Worm (Caenorhabditis elegans): ENCODE results near the gene fmo-1.
A peak's percentile ranks its signal among the peaks of the same experiment; 100 is the strongest.

fmo-1 gene

ce11 chrIV:10697022-10697979, 35.6 kb downstream of the fmo-1 start, which contains the start of gene allo-1 (continued):
- TF ChIP-seq ceh-90 (tag; optimal IDR thresholded peaks at IDR 0.05) (no peak), lsy-2 (tag; optimal IDR thresholded peaks at IDR 0.05) (peak; percentile 66 to 86), sox-4 (tag; optimal IDR thresholded peaks at IDR 0.05) (no peak), swsn-7 (tag; optimal IDR thresholded peaks at IDR 0.05) (peak; percentile 44), dsc-1 (tag; optimal IDR thresholded peaks at IDR 0.05) (no peak), efl-3 (GFP tag; optimal IDR thresholded peaks at IDR 0.05) (no peak), nhr-19 (GFP tag; conservative IDR thresholded peaks at IDR 0.05) (peak; percentile 70), pax-3 (tag; optimal IDR thresholded peaks at IDR 0.05) (peak; percentile 29), skn-1 (tag; optimal IDR thresholded peaks at IDR 0.05) (peak; percentile 71), nhr-12 (tag; optimal IDR thresholded peaks at IDR 0.05) (no peak), fkh-10 (GFP tag; optimal IDR thresholded peaks at IDR 0.05) (no peak), dpl-1 (GFP tag; optimal IDR thresholded peaks at IDR 0.05) (peak; percentile 82 to 88 (median 85)), lin-14 (GFP tag; optimal IDR thresholded peaks at IDR 0.05) (peak; percentile 97), nhr-20 (tag; optimal IDR thresholded peaks at IDR 0.05) (peak; percentile 86), sup-37 (GFP tag; optimal IDR thresholded peaks at IDR 0.05) (no peak), snpc-4 (tag; optimal IDR thresholded peaks at IDR 0.05) (peak; percentile 66), egl-27 (tag; optimal IDR thresholded peaks at IDR 0.05) (peak in 1 of 2 experiments; percentile 52), ceh-88 (GFP tag; IDR thresholded peaks at IDR 0.05) (no peak), ceh-8 (GFP tag; optimal IDR thresholded peaks at IDR 0.05) (no peak), C04F5.9 (tag; optimal IDR thresholded peaks at IDR 0.05) (no peak), irx-1 (tag; optimal IDR thresholded peaks at IDR 0.05) (peak; percentile 22), jun-1 (tag; optimal IDR thresholded peaks at IDR 0.05) (peak; percentile 84), lin-39 (tag; optimal IDR thresholded peaks at IDR 0.05) (no peak), ztf-11 (tag; optimal IDR thresholded peaks at IDR 0.05) (no peak), mab-9 (GFP tag; IDR thresholded peaks at IDR 0.05) (no peak), alr-1 (tag; optimal IDR thresholded peaks at IDR 0.05; ENCODE audit: borderline replicate concordance) (no peak), zag-1 (tag; optimal IDR thresholded peaks at IDR 0.05) (no peak), nhr-71 (tag; optimal IDR thresholded peaks at IDR 0.05) (peak; percentile 87), nhr-90 (tag; optimal IDR thresholded peaks at IDR 0.05; ENCODE audit: poor library complexity) (peak; percentile 30), lir-3 (tag; optimal IDR thresholded peaks at IDR 0.05; ENCODE audit: poor library complexity) (peak; percentile 40), lin-13 (GFP tag; optimal IDR thresholded peaks at IDR 0.05) (peak; percentile 53), nhr-11 (tag; optimal IDR thresholded peaks at IDR 0.05) (peak; percentile 67), Y116A8C.19 (tag; optimal IDR thresholded peaks at IDR 0.05; ENCODE audit: borderline replicate concordance) (no peak)

ce11 chrIV:10698486-10698885, 36.8 kb downstream of the fmo-1 start:
- TF ChIP-seq nhr-85 (tag) (no peak), xbp-1 (tag; optimal IDR thresholded peaks at IDR 0.05) (no peak), sox-4 (tag; optimal IDR thresholded peaks at IDR 0.05) (no peak), lin-35 (GFP tag; optimal IDR thresholded peaks at IDR 0.05) (no peak), sup-37 (GFP tag; optimal IDR thresholded peaks at IDR 0.05) (no peak), grh-1 (GFP tag; IDR thresholded peaks at IDR 0.05) (no peak), pag-3 (tag; optimal IDR thresholded peaks at IDR 0.05; ENCODE audit: borderline replicate concordance, insufficient read depth) (no peak), isw-1 (GFP tag; IDR thresholded peaks at IDR 0.05) (no peak), nhr-90 (tag; optimal IDR thresholded peaks at IDR 0.05; ENCODE audit: poor library complexity) (no peak), lin-39 (tag; optimal IDR thresholded peaks at IDR 0.05) (no peak), snu-23 (GFP tag; optimal IDR thresholded peaks at IDR 0.05) (no peak), lsy-2 (tag; optimal IDR thresholded peaks at IDR 0.05) (no peak), unc-62 (GFP tag; optimal IDR thresholded peaks at IDR 0.05) (no peak), alr-1 (tag; optimal IDR thresholded peaks at IDR 0.05; ENCODE audit: borderline replicate concordance) (no peak), unc-86 (tag; optimal IDR thresholded peaks at IDR 0.05) (no peak), unc-130 (tag; optimal IDR thresholded peaks at IDR 0.05) (no peak), nhr-76 (tag; optimal IDR thresholded peaks at IDR 0.05) (no peak), swsn-7 (tag; optimal IDR thresholded peaks at IDR 0.05) (no peak)

All from whole organism, L1 larva.